Fruit fly (Drosophila melanogaster) S2 (cell line): ENCODE measurements around the gene CG13306.

Experiments used
- CG8478 ChIP-seq: fragments of >200 bp; optimal IDR thresholded peaks from 2 replicates; lab custom pipeline; 2018
- CTCF ChIP-seq, 2 experiments: fragments of >200 bp; optimal IDR thresholded peaks; 2 replicates each; lab custom pipeline; 2018

CG13306 gene

DNA sequence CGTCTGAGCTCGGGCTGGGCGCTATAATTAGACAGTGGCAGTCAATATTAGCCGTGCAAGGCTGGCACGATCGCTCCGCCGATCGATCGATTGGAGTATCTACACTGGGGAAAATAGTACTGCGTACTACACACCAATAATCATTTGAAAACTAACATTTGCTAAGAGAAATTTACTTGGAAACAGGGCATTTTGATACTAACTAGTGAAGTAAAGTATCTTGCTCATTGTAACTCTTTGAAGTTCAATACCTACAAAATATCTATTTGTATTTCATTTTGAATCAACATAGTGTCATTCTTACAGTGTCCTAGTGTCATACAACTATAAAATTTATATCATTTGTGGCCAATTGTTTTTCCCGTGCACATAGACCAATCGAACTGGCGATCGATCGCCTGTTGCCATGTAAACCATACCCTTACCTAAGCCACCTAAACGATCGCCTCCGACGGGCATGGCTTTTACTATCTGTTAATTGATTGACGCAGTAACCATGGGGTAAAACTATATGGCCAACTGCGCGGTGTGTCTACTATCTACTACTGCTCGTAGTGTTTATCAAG, 48.8 kb downstream of the CG13306 start:
- TF ChIP-seq CG8478 (lab: Kevin White, UChicago) (no peak), CTCF (optimal IDR thresholded peaks at IDR 0.05; lab: Kevin White, UChicago) (no peak)

- TF ChIP-seq CG8478 (lab: Kevin White, UChicago) = no peak
- no peak for TF ChIP-seq CTCF (optimal IDR thresholded peaks at IDR 0.05; lab: Kevin White, UChicago)
These were observed 49.4 kb downstream of the CG13306 start for dm6 chr3L:8700054-8700642.

DNA sequence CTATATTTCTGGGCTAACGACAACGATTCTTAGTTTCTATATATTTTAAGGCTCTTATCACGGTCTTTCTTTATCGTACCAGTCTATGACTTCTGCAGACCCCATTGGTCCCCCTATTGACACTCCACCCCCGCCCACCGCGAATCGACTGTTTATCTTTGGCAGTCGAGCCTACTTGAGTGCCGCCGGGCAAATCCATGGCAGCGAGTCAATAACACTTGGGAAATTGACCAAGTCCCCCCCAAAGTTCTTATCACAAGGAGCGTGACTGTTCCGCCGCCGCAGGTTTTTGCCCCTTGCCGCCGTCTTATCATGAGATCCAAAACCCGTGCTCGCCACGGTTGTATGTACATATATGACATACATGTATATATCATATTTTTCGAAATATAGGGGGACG, 49.9 kb downstream of the CG13306 start:
- TF ChIP-seq CG8478 (lab: Kevin White, UChicago) (no peak), CTCF (optimal IDR thresholded peaks at IDR 0.05; lab: Kevin White, UChicago) (no peak)
